Fruit fly (Drosophila melanogaster): ENCODE results near the gene E5.

E5 gene

dm6 chr3R:13817480-13818305 is 57.0 kb downstream of the E5 start (continued):
- peak; percentile 67 for TF ChIP-seq CG10209 (GFP tag; optimal IDR thresholded peaks at IDR 0.05)
- TF ChIP-seq fd64A (GFP tag; optimal IDR thresholded peaks at IDR 0.05): peak; percentile 16
- TF ChIP-seq Awh (GFP tag; IDR thresholded peaks at IDR 0.05): peak; percentile 14; the same call in 1 of the 2 replicates
- peak; percentile 5 for TF ChIP-seq CHES-1-like (GFP tag; optimal IDR thresholded peaks at IDR 0.05)
- peak; percentile 4 for TF ChIP-seq CG1233 (GFP tag; optimal IDR thresholded peaks at IDR 0.05)
- no peak for TF ChIP-seq HLH4C (GFP tag; IDR thresholded peaks at IDR 0.05; ENCODE audit: partially characterized antibody)
- peak; percentile 29 for TF ChIP-seq CG12942 (GFP tag; optimal IDR thresholded peaks at IDR 0.05)
- 0 out of 3 replicates have a peak, but pooled peaks have one; percentile 16 for TF ChIP-seq Aef1 (GFP tag; IDR thresholded peaks at IDR 0.05)
- no peak for TF ChIP-seq C15 (GFP tag; IDR thresholded peaks at IDR 0.05)
- peak; percentile 84 for TF ChIP-seq Ssrp (tag; optimal IDR thresholded peaks at IDR 0.05)
- TF ChIP-seq CG7987 (GFP tag; optimal IDR thresholded peaks at IDR 0.05): no peak
- TF ChIP-seq D19B (GFP tag; optimal IDR thresholded peaks at IDR 0.05): no peak
- no peak for TF ChIP-seq CG18764 (GFP tag; optimal IDR thresholded peaks at IDR 0.05)
- TF ChIP-seq CG10274 (GFP tag; optimal IDR thresholded peaks at IDR 0.05): no peak
- TF ChIP-seq gce (GFP tag; IDR thresholded peaks at IDR 0.05): peak; percentile 57; the same call in 1 of the 3 replicates
- peak; percentile 60 for TF ChIP-seq gsb-n (tag; optimal IDR thresholded peaks at IDR 0.05)
- no peak for TF ChIP-seq CG7928 (GFP tag; optimal IDR thresholded peaks at IDR 0.05)
- TF ChIP-seq MESR4 (GFP tag; optimal IDR thresholded peaks at IDR 0.05): no peak
- no peak for TF ChIP-seq prd (optimal IDR thresholded peaks at IDR 0.05)
- TF ChIP-seq prd (GFP tag; IDR thresholded peaks at IDR 0.05): peak; percentile 65; the same call in 2 of the 3 replicates
- TF ChIP-seq chm (GFP tag; IDR thresholded peaks at IDR 0.05): peak; percentile 58; the same call in 1 of the 2 replicates
- TF ChIP-seq Xrp1 (GFP tag; IDR thresholded peaks at IDR 0.05): peak; percentile 73
- no peak for TF ChIP-seq amos (GFP tag; IDR thresholded peaks at IDR 0.05; ENCODE audit: partially characterized antibody)
- peak; percentile 7 for TF ChIP-seq CG8089 (GFP tag; optimal IDR thresholded peaks at IDR 0.05)
- peak; percentile 58 for TF ChIP-seq row (GFP tag; IDR thresholded peaks at IDR 0.05)

Data from whole organism, embryonic.